Worm (Caenorhabditis elegans) whole organism, late embryonic: Measurements from ENCODE around the gene tmbi-4.

Experiments used
- C38D4.7 ChIP-seq: fragments of 200-800 bp; sonication (Bioruptor generic); optimal IDR thresholded peaks from 2 replicates; lab custom pipeline; 2018; ENCODE audit warnings: mild to moderate bottlenecking, missing genetic modification characterization, moderate library complexity, missing compliant biosample characterization
- K02D7.2 ChIP-seq: sonication (generic microtip); optimal IDR thresholded peaks from 2 replicates; lab custom pipeline; 2017; ENCODE audit warnings: mild to moderate bottlenecking, missing genetic modification characterization, missing compliant biosample characterization
- Y22D7AL.16 ChIP-seq: sonication (generic microtip); optimal IDR thresholded peaks from 2 replicates; lab custom pipeline; 2016; ENCODE audit warnings: missing genetic modification characterization, missing compliant biosample characterization
- ama-1 ChIP-seq: fragments of 150-350 bp; optimal IDR thresholded peaks from 2 replicates; lab custom pipeline; 2014
- ceh-14 ChIP-seq: sonication (generic microtip); optimal IDR thresholded peaks from 2 replicates; lab custom pipeline; 2016; ENCODE audit warnings: missing genotype, missing genetic modification characterization, missing compliant biosample characterization
- ceh-18 ChIP-seq: sonication (generic microtip); optimal IDR thresholded peaks from 2 replicates; lab custom pipeline; 2016; ENCODE audit warnings: missing genetic modification characterization, missing compliant biosample characterization
- ceh-19 ChIP-seq: fragments of 200-800 bp; sonication (Bioruptor generic); optimal IDR thresholded peaks from 2 replicates; lab custom pipeline; 2018; ENCODE audit warnings: mild to moderate bottlenecking, missing genetic modification characterization, missing compliant biosample characterization
- ceh-2 ChIP-seq: sonication (generic microtip); optimal IDR thresholded peaks from 2 replicates; lab custom pipeline; 2016; ENCODE audit warnings: missing genotype, missing genetic modification characterization, missing compliant biosample characterization
- ceh-30 ChIP-seq: fragments of 150-350 bp; optimal IDR thresholded peaks from 2 replicates; lab custom pipeline; 2014; ENCODE audit warnings: missing biosample characterization, missing genetic modification characterization
- ceh-31 ChIP-seq: sonication (generic microtip); optimal IDR thresholded peaks from 2 replicates; lab custom pipeline; 2016; ENCODE audit warnings: missing genetic modification characterization, missing compliant biosample characterization
- ceh-34 ChIP-seq: sonication (generic microtip); optimal IDR thresholded peaks from 2 replicates; lab custom pipeline; 2016; ENCODE audit warnings: mild to moderate bottlenecking, missing genetic modification characterization, missing compliant biosample characterization
- ceh-45 ChIP-seq: fragments of 200-800 bp; sonication (Bioruptor generic); IDR thresholded peaks from 2 replicates; pipeline ENCODE4 v1.3.6; 2022; ENCODE audit warnings: missing genetic modification reagents, missing genetic modification characterization, missing compliant biosample characterization
- ceh-48 ChIP-seq: sonication (generic microtip); optimal IDR thresholded peaks from 2 replicates; lab custom pipeline; 2016; ENCODE audit warnings: missing genetic modification characterization, inconsistent platforms, missing compliant biosample characterization
- che-1 ChIP-seq: sonication (generic microtip); optimal IDR thresholded peaks from 2 replicates; lab custom pipeline; 2016; ENCODE audit warnings: mild to moderate bottlenecking, missing genetic modification characterization, missing compliant biosample characterization
- dmd-4 ChIP-seq: sonication (generic microtip); optimal IDR thresholded peaks from 2 replicates; lab custom pipeline; 2016; ENCODE audit warnings: borderline replicate concordance, missing genetic modification characterization, missing compliant biosample characterization
- dve-1 ChIP-seq: sonication (generic microtip); optimal IDR thresholded peaks from 2 replicates; lab custom pipeline; 2017; ENCODE audit warnings: antibody characterized with exemption, mild to moderate bottlenecking, missing genetic modification characterization, missing compliant biosample characterization
- elt-2 ChIP-seq: sonication (generic microtip); optimal IDR thresholded peaks from 2 replicates; lab custom pipeline; 2016; ENCODE audit warnings: missing genetic modification reagents, missing genetic modification characterization, missing compliant biosample characterization
- elt-4 ChIP-seq: sonication (generic microtip); optimal IDR thresholded peaks from 2 replicates; lab custom pipeline; 2016; ENCODE audit warnings: missing genetic modification characterization, missing compliant biosample characterization
- ets-4 ChIP-seq: sonication (generic microtip); optimal IDR thresholded peaks from 2 replicates; lab custom pipeline; 2016; ENCODE audit warnings: missing genetic modification characterization, missing compliant biosample characterization
- eyg-1 ChIP-seq: sonication (generic microtip); optimal IDR thresholded peaks from 2 replicates; lab custom pipeline; 2016; ENCODE audit warnings: missing genotype, missing genetic modification characterization, missing compliant biosample characterization
- fax-1 ChIP-seq: sonication (generic microtip); optimal IDR thresholded peaks from 2 replicates; lab custom pipeline; 2016; ENCODE audit warnings: missing genotype, missing genetic modification characterization, missing compliant biosample characterization
- fkh-10 ChIP-seq: fragments of 150-350 bp; optimal IDR thresholded peaks from 2 replicates; lab custom pipeline; 2014; ENCODE audit warnings: missing biosample characterization, missing genetic modification reagents, missing genetic modification characterization
- fkh-6 ChIP-seq: sonication (generic microtip); optimal IDR thresholded peaks from 2 replicates; lab custom pipeline; 2016; ENCODE audit warnings: missing genetic modification characterization, missing compliant biosample characterization
- hlh-13 ChIP-seq: fragments of 200-800 bp; sonication (Bioruptor generic); optimal IDR thresholded peaks from 2 replicates; lab custom pipeline; 2018; ENCODE audit warnings: mild to moderate bottlenecking, missing genetic modification characterization, missing compliant biosample characterization
- hlh-30 ChIP-seq: sonication (generic microtip); optimal IDR thresholded peaks from 2 replicates; lab custom pipeline; 2017; ENCODE audit warnings: antibody characterized with exemption, missing genetic modification characterization, missing compliant biosample characterization; ENCODE audit not compliant: insufficient read depth
- hlh-8 ChIP-seq: sonication (generic microtip); optimal IDR thresholded peaks from 2 replicates; lab custom pipeline; 2016; ENCODE audit warnings: missing genotype, missing genetic modification characterization, missing compliant biosample characterization
- lin-11 ChIP-seq: fragments of 200-800 bp; sonication (Bioruptor generic); optimal IDR thresholded peaks from 2 replicates; lab custom pipeline; 2018; ENCODE audit warnings: mild to moderate bottlenecking, missing genetic modification characterization, missing compliant biosample characterization
- madf-2 ChIP-seq: sonication (generic microtip); optimal IDR thresholded peaks from 2 replicates; lab custom pipeline; 2017; ENCODE audit warnings: missing genetic modification characterization, missing compliant biosample characterization
- nfya-1 ChIP-seq: sonication (generic microtip); optimal IDR thresholded peaks from 2 replicates; lab custom pipeline; 2017; ENCODE audit warnings: missing genetic modification characterization, mild to moderate bottlenecking, missing compliant biosample characterization, antibody characterized with exemption, moderate library complexity
- nhr-11 ChIP-seq: fragments of 150-350 bp; optimal IDR thresholded peaks from 2 replicates; lab custom pipeline; 2014; ENCODE audit warnings: missing biosample characterization, missing genetic modification characterization
- npax-4 ChIP-seq: sonication (generic microtip); optimal IDR thresholded peaks from 2 replicates; lab custom pipeline; 2016; ENCODE audit warnings: missing genetic modification characterization, missing compliant biosample characterization
- odd-2 ChIP-seq: sonication (generic microtip); optimal IDR thresholded peaks from 2 replicates; lab custom pipeline; 2017; ENCODE audit warnings: antibody characterized with exemption, mild to moderate bottlenecking, missing genetic modification characterization, missing compliant biosample characterization
- pag-3 ChIP-seq: sonication (generic microtip); optimal IDR thresholded peaks from 2 replicates; lab custom pipeline; 2016; ENCODE audit warnings: missing compliant biosample characterization, missing genetic modification characterization, borderline replicate concordance
- pat-9 ChIP-seq: fragments of 200-800 bp; sonication (Bioruptor generic); optimal IDR thresholded peaks from 2 replicates; lab custom pipeline; 2018; ENCODE audit warnings: mild to moderate bottlenecking, missing genetic modification characterization, moderate library complexity, missing compliant biosample characterization
- pax-1 ChIP-seq: fragments of 150-350 bp; optimal IDR thresholded peaks from 2 replicates; lab custom pipeline; 2014; ENCODE audit warnings: missing biosample characterization, missing genetic modification characterization
- pha-2 ChIP-seq: sonication (generic microtip); optimal IDR thresholded peaks from 2 replicates; lab custom pipeline; 2017; ENCODE audit warnings: mild to moderate bottlenecking, missing genetic modification characterization, missing compliant biosample characterization
- pha-4 ChIP-seq: fragments of 150-350 bp; optimal IDR thresholded peaks from 2 replicates; lab custom pipeline; 2018; ENCODE audit warnings: missing biosample characterization, missing genetic modification reagents, missing genetic modification characterization
- pqm-1 ChIP-seq: sonication (generic microtip); optimal IDR thresholded peaks from 2 replicates; lab custom pipeline; 2016; ENCODE audit warnings: missing genetic modification characterization, missing compliant biosample characterization
- pros-1 ChIP-seq: fragments of 150-350 bp; optimal IDR thresholded peaks from 2 replicates; lab custom pipeline; 2014; ENCODE audit warnings: missing biosample characterization, missing genetic modification reagents, missing genetic modification characterization
- ref-2 ChIP-seq: sonication (generic microtip); optimal IDR thresholded peaks from 2 replicates; lab custom pipeline; 2016; ENCODE audit warnings: missing genetic modification characterization, missing compliant biosample characterization
- sox-2 ChIP-seq: fragments of 200-800 bp; sonication (Bioruptor generic); IDR thresholded peaks from 2 replicates; pipeline ENCODE4 v1.3.6; 2022; ENCODE audit warnings: missing genetic modification reagents, missing genetic modification characterization, missing compliant biosample characterization
- tbx-7 ChIP-seq: sonication (generic microtip); optimal IDR thresholded peaks from 2 replicates; lab custom pipeline; 2016; ENCODE audit warnings: missing genotype, missing genetic modification characterization, missing compliant biosample characterization
- ttx-3 ChIP-seq: sonication (generic microtip); optimal IDR thresholded peaks from 2 replicates; lab custom pipeline; 2016; ENCODE audit warnings: missing genetic modification reagents, missing genetic modification characterization, missing compliant biosample characterization
- unc-3 ChIP-seq, 2 experiments: fragments of 200-800 bp in 1 of 2; sonication (Bioruptor generic) in 1 of 2; sonication (generic microtip) in 1 of 2; conservative IDR thresholded peaks in 1 of 2; optimal IDR thresholded peaks in 1 of 2; 2 replicates each; pipeline versions ENCODE4 v1.3.6 to Lab custom; 2016 to 2022; ENCODE audit warnings: missing compliant biosample characterization in 2 of 2, missing genetic modification characterization in 2 of 2, missing genetic modification reagents in 1 of 2
- unc-42 ChIP-seq: sonication (generic microtip); optimal IDR thresholded peaks from 2 replicates; lab custom pipeline; 2016; ENCODE audit warnings: missing genotype, missing genetic modification characterization, missing compliant biosample characterization
- unc-55 ChIP-seq: sonication (generic microtip); optimal IDR thresholded peaks from 2 replicates; lab custom pipeline; 2017; ENCODE audit warnings: missing biosample characterization, missing genetic modification reagents, missing genetic modification characterization
- zip-5 ChIP-seq: sonication (generic microtip); optimal IDR thresholded peaks from 2 replicates; lab custom pipeline; 2016; ENCODE audit warnings: missing genetic modification characterization, missing compliant biosample characterization
- ztf-16 ChIP-seq: sonication (generic microtip); optimal IDR thresholded peaks from 2 replicates; lab custom pipeline; 2017; ENCODE audit warnings: missing genetic modification characterization, missing compliant biosample characterization

Gene tmbi-4

ce11 chrX:9150269-9150744, at the start of gene tmbi-4:
tmbi-4 (plus strand) TSS chrX:9150694.
- TF ChIP-seq nfya-1 (peak; percentile 34), hlh-13 (GFP tag; lab: Kevin White, UChicago) (no peak), ets-4 (tag; lab: Kevin White, UChicago) (no peak), hlh-30 (tag; lab: Kevin White, UChicago) (no peak), unc-42 (tag; lab: Kevin White, UChicago) (peak; percentile 39), pros-1 (tag; lab: Kevin White, UChicago) (no peak), ceh-30 (tag; lab: Kevin White, UChicago) (no peak), ceh-48 (tag; lab: Kevin White, UChicago) (peak; percentile 7), ceh-2 (tag; lab: Kevin White, UChicago) (no peak), ceh-45 (GFP tag; lab: Robert Waterston, UW) (no peak), C38D4.7 (GFP tag; lab: Kevin White, UChicago) (no peak), pqm-1 (tag; lab: Kevin White, UChicago) (no peak), hlh-8 (tag; lab: Kevin White, UChicago) (no peak), ref-2 (tag; lab: Kevin White, UChicago) (no peak), ceh-31 (tag; lab: Kevin White, UChicago) (peak; percentile 39), unc-55 (peak; percentile 66), zip-5 (tag; lab: Kevin White, UChicago) (no peak), ama-1 (lab: Kevin White, UChicago) (no peak), nhr-11 (tag; lab: Kevin White, UChicago) (no peak)

- TF ChIP-seq che-1 (tag; lab: Kevin White, UChicago) (no peak), unc-42 (tag; lab: Kevin White, UChicago) (no peak), ceh-31 (tag; lab: Kevin White, UChicago) (peak; percentile 55), elt-4 (tag; lab: Kevin White, UChicago) (no peak), lin-11 (tag; lab: Kevin White, UChicago) (no peak), pag-3 (no peak), pros-1 (tag; lab: Kevin White, UChicago) (peak; percentile 74), pat-9 (tag; lab: Kevin White, UChicago) (no peak), tbx-7 (tag; lab: Kevin White, UChicago) (no peak), dmd-4 (tag; lab: Kevin White, UChicago) (peak; percentile 53), eyg-1 (tag; lab: Kevin White, UChicago) (no peak), hlh-8 (tag; lab: Kevin White, UChicago) (no peak), unc-3 (GFP tag; conservative IDR thresholded peaks at IDR 0.05; lab: Robert Waterston, UW) (no peak), unc-3 (tag; optimal IDR thresholded peaks at IDR 0.05; lab: Kevin White, UChicago) (no peak), ceh-45 (GFP tag; lab: Robert Waterston, UW) (0 out of 2 replicates have a peak, but pooled peaks have one; percentile 30), sox-2 (GFP tag; lab: Robert Waterston, UW) (no peak), pha-4 (no peak), npax-4 (tag; lab: Kevin White, UChicago) (no peak), K02D7.2 (tag; lab: Kevin White, UChicago) (no peak), pax-1 (peak; percentile 66), hlh-13 (GFP tag; lab: Kevin White, UChicago) (no peak), nhr-11 (tag; lab: Kevin White, UChicago) (no peak), unc-55 (no peak), Y22D7AL.16 (no peak), ceh-14 (tag; lab: Kevin White, UChicago) (no peak), fax-1 (tag; lab: Kevin White, UChicago) (no peak), dve-1 (tag; lab: Kevin White, UChicago) (no peak), ama-1 (lab: Kevin White, UChicago) (no peak), madf-2 (no peak), ets-4 (tag; lab: Kevin White, UChicago) (peak; percentile 5), ceh-34 (peak; percentile 45), ref-2 (tag; lab: Kevin White, UChicago) (peak; percentile 54), ceh-2 (tag; lab: Kevin White, UChicago) (peak; percentile 74), ttx-3 (tag; lab: Kevin White, UChicago) (no peak), ceh-18 (tag; lab: Kevin White, UChicago) (no peak), odd-2 (tag; lab: Kevin White, UChicago) (no peak), ztf-16 (tag; lab: Kevin White, UChicago) (no peak), C38D4.7 (GFP tag; lab: Kevin White, UChicago) (no peak), fkh-6 (tag; lab: Kevin White, UChicago) (no peak), pha-2 (tag; lab: Kevin White, UChicago) (peak; percentile 7), pqm-1 (tag; lab: Kevin White, UChicago) (no peak), elt-2 (no peak), hlh-30 (tag; lab: Kevin White, UChicago) (no peak), ceh-19 (GFP tag; lab: Kevin White, UChicago) (no peak), fkh-10 (GFP tag; lab: Kevin White, UChicago) (no peak)
These were observed 48.3 kb upstream of the tmbi-4 start for ce11 chrX:9102150-9102549.
